Worm (Caenorhabditis elegans): ENCODE results near the gene T27F7.12.
A peak's percentile ranks its signal among the peaks of the same experiment; 100 is the strongest.

T27F7.12 gene

DNA sequence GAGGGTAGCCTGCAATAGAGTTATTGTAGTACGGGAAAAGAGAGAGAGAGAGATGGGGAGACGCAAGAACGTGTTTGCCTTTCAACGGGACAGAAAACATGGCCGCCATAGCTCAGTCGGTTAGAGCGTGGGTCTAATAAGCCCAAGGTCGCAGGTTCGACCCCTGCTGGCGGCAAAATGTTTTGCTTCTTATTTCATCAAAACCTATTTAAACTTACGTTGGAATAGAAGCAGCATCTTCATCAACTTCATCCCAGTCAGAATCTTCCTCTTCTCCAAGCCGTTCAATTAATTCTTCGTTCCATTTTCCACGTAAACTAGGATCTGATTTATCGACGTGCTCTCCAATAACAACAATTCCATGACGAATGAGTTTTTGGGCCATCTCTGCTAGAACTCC is 42.8 kb downstream of the T27F7.12 start:
- TF ChIP-seq ceh-82 (tag; optimal IDR thresholded peaks at IDR 0.05) (no peak), nhr-237 (tag; optimal IDR thresholded peaks at IDR 0.05) (no peak), nhr-41 (GFP tag; IDR thresholded peaks at IDR 0.05) (peak; percentile 81), nhr-102 (tag; optimal IDR thresholded peaks at IDR 0.05) (peak; percentile 54), zip-11 (GFP tag; IDR thresholded peaks at IDR 0.05) (peak; percentile 69; the same call in 1 of the 2 replicates), zfp-3 (GFP tag; conservative IDR thresholded peaks at IDR 0.05) (peak; percentile 79; the same call in 1 of the 2 replicates), snpc-1.2 (GFP tag; IDR thresholded peaks at IDR 0.05) (peak; percentile 87), F37D6.2 (tag; optimal IDR thresholded peaks at IDR 0.05) (no peak), F49E8.2 (tag; optimal IDR thresholded peaks at IDR 0.05; ENCODE audit: borderline replicate concordance) (peak; percentile 69), ZK337.2 (GFP tag; IDR thresholded peaks at IDR 0.05) (no peak), php-3 (GFP tag; IDR thresholded peaks at IDR 0.05) (0 out of 2 replicates have a peak, but pooled peaks have one; percentile 44), mep-1 (tag; optimal IDR thresholded peaks at IDR 0.05) (peak; percentile 64), pqm-1 (tag; optimal IDR thresholded peaks at IDR 0.05) (no peak), ama-1 (optimal IDR thresholded peaks at IDR 0.05) (no peak), lim-7 (GFP tag; IDR thresholded peaks at IDR 0.05) (peak; percentile 94), mes-2 (tag; optimal IDR thresholded peaks at IDR 0.05; ENCODE audit: poor library complexity, severe bottlenecking) (peak; percentile 74), mxl-2 (GFP tag; conservative IDR thresholded peaks at IDR 0.05) (0 out of 2 replicates have a peak, but pooled peaks have one; percentile 31), lin-39 (tag; optimal IDR thresholded peaks at IDR 0.05) (no peak), R02D3.7 (tag; optimal IDR thresholded peaks at IDR 0.05) (no peak), unc-39 (tag; optimal IDR thresholded peaks at IDR 0.05) (no peak), lir-3 (tag; optimal IDR thresholded peaks at IDR 0.05) (peak; percentile 15), lin-29 (GFP tag; IDR thresholded peaks at IDR 0.05) (no peak), rbr-2 (tag; optimal IDR thresholded peaks at IDR 0.05) (peak; percentile 46), F44E2.7 (GFP tag; IDR thresholded peaks at IDR 0.05) (0 out of 2 replicates have a peak, but pooled peaks have one; percentile 50), hlh-11 (tag; optimal IDR thresholded peaks at IDR 0.05) (peak; percentile 55), jun-1 (tag; optimal IDR thresholded peaks at IDR 0.05) (peak; percentile 65), nhr-25 (tag; optimal IDR thresholded peaks at IDR 0.05; ENCODE audit: borderline replicate concordance, insufficient read depth) (peak; percentile 70), fos-1 (tag; optimal IDR thresholded peaks at IDR 0.05) (no peak), sdz-12 (GFP tag; optimal IDR thresholded peaks at IDR 0.05) (peak; percentile 82), egl-43 (GFP tag; IDR thresholded peaks at IDR 0.05) (peak; percentile 94), F26F4.8 (GFP tag; conservative IDR thresholded peaks at IDR 0.05) (peak; percentile 72; the same call in 1 of the 2 replicates), daf-8 (GFP tag; IDR thresholded peaks at IDR 0.05) (0 out of 2 replicates have a peak, but pooled peaks have one; percentile 21), lsy-2 (tag; optimal IDR thresholded peaks at IDR 0.05) (peak; percentile 29 to 70), ceh-28 (tag; optimal IDR thresholded peaks at IDR 0.05) (no peak), nhr-6 (tag; optimal IDR thresholded peaks at IDR 0.05) (peak; percentile 60), zag-1 (tag; optimal IDR thresholded peaks at IDR 0.05) (no peak), Y105C5A.15 (GFP tag; IDR thresholded peaks at IDR 0.05) (peak; percentile 86; the same call in 1 of the 2 replicates), egl-27 (tag; optimal IDR thresholded peaks at IDR 0.05) (no peak), ztf-11 (tag; optimal IDR thresholded peaks at IDR 0.05) (no peak), set-16 (GFP tag; IDR thresholded peaks at IDR 0.05) (peak; percentile 48; the same call in 1 of the 2 replicates), vab-7 (GFP tag; IDR thresholded peaks at IDR 0.05) (peak; percentile 86), nhr-77 (tag; optimal IDR thresholded peaks at IDR 0.05) (peak; percentile 71), dmd-8 (GFP tag; IDR thresholded peaks at IDR 0.05) (peak; percentile 83), lin-1 (GFP tag; IDR thresholded peaks at IDR 0.05) (peak; percentile 70; the same call in 1 of the 2 replicates), lin-38 (GFP tag; IDR thresholded peaks at IDR 0.05) (peak; percentile 84), fkh-10 (GFP tag; optimal IDR thresholded peaks at IDR 0.05) (no peak), pha-4 (GFP tag; IDR thresholded peaks at IDR 0.05) (peak; percentile 93), pha-4 (tag; optimal IDR thresholded peaks at IDR 0.05) (no peak), ZK546.5 (tag; optimal IDR thresholded peaks at IDR 0.05) (no peak), ceh-32 (tag; optimal IDR thresholded peaks at IDR 0.05; ENCODE audit: poor library complexity) (no peak), zfp-2 (tag; optimal IDR thresholded peaks at IDR 0.05) (peak; percentile 19), zip-2 (tag; optimal IDR thresholded peaks at IDR 0.05) (peak; percentile 55)

Measured in whole organism, L4 larva.